Worm (Caenorhabditis elegans) whole organism, dauer: ENCODE results near the gene B0507.4.
"Not testable (repeated sequence)": the region's sequence is repeated elsewhere in the genome, so short reads cannot be mapped to it uniquely, and the experiment has no call there.

Source experiments
- unc-62 ChIP-seq: sonication (generic microtip); optimal IDR thresholded peaks from 2 replicates; lab custom pipeline; 2017; ENCODE audit warnings: missing biosample characterization, missing genetic modification reagents, missing genetic modification characterization

The B0507.4 gene

ce11 chrV:8754670-8755069, at the start of gene B0507.4:
B0507.4 (plus strand) TSS chrV:8754970.
- no peak for TF ChIP-seq unc-62 (GFP tag; lab: Kevin White, UChicago)

- TF ChIP-seq unc-62 (GFP tag; lab: Kevin White, UChicago) = no peak
These were observed 42.9 kb upstream of the B0507.4 start, which contains the start of gene ZC178.2 for ce11 chrV:8711910-8712309. ZC178.2 (minus strand) TSS chrV:8712010.

ce11 chrV:8716175-8716574, 38.6 kb upstream of the B0507.4 start, which contains the start of gene glr-5:
glr-5 (plus strand) TSS chrV:8716495.
- TF ChIP-seq unc-62 (GFP tag; lab: Kevin White, UChicago) = no peak

- TF ChIP-seq unc-62 (GFP tag; lab: Kevin White, UChicago) = no peak
These were observed 36.4 kb upstream of the B0507.4 start for ce11 chrV:8718399-8718798.

ce11 chrV:8722160-8722559, 32.6 kb upstream of the B0507.4 start, which contains the start of gene ZC196.8:
ZC196.8 (minus strand) TSS chrV:8722260.
- not testable (repeated sequence) for TF ChIP-seq unc-62 (GFP tag; lab: Kevin White, UChicago)

ce11 chrV:8726228-8726627, 28.5 kb upstream of the B0507.4 start, which contains the start of gene droe-8:
droe-8 (plus strand) TSS chrV:8726528.
- not testable (repeated sequence) for TF ChIP-seq unc-62 (GFP tag; lab: Kevin White, UChicago)

ce11 chrV:8727077-8727476, 27.7 kb upstream of the B0507.4 start, which contains the start of gene ZC196.9:
ZC196.9 (minus strand) TSS chrV:8727177.
- TF ChIP-seq unc-62 (GFP tag; lab: Kevin White, UChicago) = no peak

ce11 chrV:8729100-8729499, 25.7 kb upstream of the B0507.4 start, which contains the start of gene ZC196.5:
ZC196.5 (plus strand) TSS chrV:8729400.
- no peak for TF ChIP-seq unc-62 (GFP tag; lab: Kevin White, UChicago)

ce11 chrV:8730991-8731390, 23.8 kb upstream of the B0507.4 start:
- no peak for TF ChIP-seq unc-62 (GFP tag; lab: Kevin White, UChicago)

ce11 chrV:8732934-8733333, 21.8 kb upstream of the B0507.4 start, which contains the start of gene ZC196.4:
ZC196.4 (plus strand) TSS chrV:8733106.
- TF ChIP-seq unc-62 (GFP tag; lab: Kevin White, UChicago) = no peak

ce11 chrV:8736369-8736768, 18.4 kb upstream of the B0507.4 start, which contains the start of gene ZC196.3:
ZC196.3 (plus strand) TSS chrV:8736669.
- TF ChIP-seq unc-62 (GFP tag; lab: Kevin White, UChicago) = no peak

- no peak for TF ChIP-seq unc-62 (GFP tag; lab: Kevin White, UChicago)
These were observed 15.6 kb upstream of the B0507.4 start, which contains the start of gene ZC196.2 for ce11 chrV:8739136-8739535. ZC196.2 (plus strand) TSS chrV:8739436.

ce11 chrV:8745858-8746257, 8.9 kb upstream of the B0507.4 start, which contains the start of gene B0507.6:
B0507.6 (plus strand) TSS chrV:8746158.
- TF ChIP-seq unc-62 (GFP tag; lab: Kevin White, UChicago) = no peak

- TF ChIP-seq unc-62 (GFP tag; lab: Kevin White, UChicago) = no peak
These were observed 1.4 kb upstream of the B0507.4 start, which contains the start of gene B0507.5 for ce11 chrV:8753395-8753794. B0507.5 (plus strand) TSS chrV:8753695.

ce11 chrV:8758618-8759017, 3.8 kb downstream of the B0507.4 start, which contains the start of gene B0507.7:
B0507.7 (minus strand) TSS chrV:8758718.
- no peak for TF ChIP-seq unc-62 (GFP tag; lab: Kevin White, UChicago)

- no peak for TF ChIP-seq unc-62 (GFP tag; lab: Kevin White, UChicago)
These were observed 5.6 kb downstream of the B0507.4 start, which contains the start of gene ddn-1 for ce11 chrV:8760416-8760815. ddn-1 (minus strand) TSS chrV:8760516.

ce11 chrV:8762861-8763260, 8.1 kb downstream of the B0507.4 start, which contains the start of gene B0507.8:
B0507.8 (minus strand) TSS chrV:8762961.
- no peak for TF ChIP-seq unc-62 (GFP tag; lab: Kevin White, UChicago)
